Worm (Caenorhabditis elegans) whole organism, L1 larva: ENCODE results near the gene col-72.

ENCODE experiments used
- C34B4.2 ChIP-seq: sonication (generic microtip); optimal IDR thresholded peaks from 2 replicates; lab custom pipeline; 2017; ENCODE audit warnings: mild to moderate bottlenecking, missing genetic modification characterization, missing compliant biosample characterization
- efl-1 ChIP-seq, 4 experiments: fragments of 150-350 bp; optimal IDR thresholded peaks in 3 of 4; peaks in 1 of 4; 1 replicate in 1 of 4; 2 replicates in 3 of 4; lab custom pipeline; 2014; ENCODE audit warnings: missing biosample characterization in 2 of 4, missing genetic modification characterization in 2 of 4, missing genetic modification reagents in 2 of 4

col-72 gene

ce11 chrII:3471603-3472002, 52.4 kb downstream of the col-72 start, which contains the start of gene Y49F6B.13:
TSS of gene Y49F6B.13 (minus strand) at chrII:3471703.
- no peak for TF ChIP-seq efl-1 (optimal IDR thresholded peaks at IDR 0.05; lab: Kevin White, UChicago)
- peak in 1 of 2 experiments; percentile 47 for TF ChIP-seq efl-1 (GFP tag; optimal IDR thresholded peaks at IDR 0.05 in 1 of 2; lab: Kevin White, UChicago)
- no peak for TF ChIP-seq C34B4.2 (tag; lab: Kevin White, UChicago)
